Worm (Caenorhabditis elegans) whole organism, late embryonic: Measurements from ENCODE around the gene ctsa-1.1.

Experiments used
- ama-1 ChIP-seq: fragments of 150-350 bp; optimal IDR thresholded peaks from 2 replicates; lab custom pipeline; 2014
- elt-4 ChIP-seq: sonication (generic microtip); optimal IDR thresholded peaks from 2 replicates; lab custom pipeline; 2016; ENCODE audit warnings: missing genetic modification characterization, missing compliant biosample characterization
- fkh-10 ChIP-seq: fragments of 150-350 bp; optimal IDR thresholded peaks from 2 replicates; lab custom pipeline; 2014; ENCODE audit warnings: missing biosample characterization, missing genetic modification reagents, missing genetic modification characterization
- lin-11 ChIP-seq: fragments of 200-800 bp; sonication (Bioruptor generic); optimal IDR thresholded peaks from 2 replicates; lab custom pipeline; 2018; ENCODE audit warnings: mild to moderate bottlenecking, missing genetic modification characterization, missing compliant biosample characterization
- tbx-2 ChIP-seq: sonication (generic microtip); optimal IDR thresholded peaks from 2 replicates; lab custom pipeline; 2016; ENCODE audit warnings: missing genetic modification characterization, missing compliant biosample characterization

DNA sequence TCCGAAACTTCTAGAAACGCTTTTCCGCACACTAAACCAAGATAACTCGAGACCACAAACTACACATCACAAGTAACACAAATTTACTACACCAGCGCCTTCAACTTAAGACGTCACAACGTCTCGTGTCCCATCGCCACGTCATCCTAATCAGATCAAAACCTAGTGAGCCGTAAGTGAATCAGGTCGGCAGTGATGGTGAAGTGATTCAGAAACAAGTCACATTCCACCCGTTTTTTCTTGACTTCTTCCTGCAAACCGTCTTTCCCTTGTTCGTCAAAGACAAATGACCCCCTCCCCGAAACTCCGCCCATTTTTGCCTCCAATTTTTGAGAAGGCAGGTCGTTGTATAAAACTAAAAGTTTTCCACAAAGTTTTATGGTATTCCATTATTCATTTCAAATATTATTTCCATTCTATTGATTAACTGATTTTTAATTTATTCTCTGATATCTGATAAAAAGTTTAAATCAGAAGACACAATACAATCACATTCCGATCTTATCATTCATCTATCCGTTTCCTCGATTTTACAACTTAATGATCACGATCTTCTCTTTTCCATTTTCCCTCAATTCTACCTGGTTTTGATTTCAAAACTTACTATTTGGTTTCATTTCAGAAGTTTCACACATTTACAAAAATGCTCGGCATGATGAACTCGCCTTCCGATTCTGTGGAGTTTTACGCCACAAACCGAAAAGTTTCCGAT is 25.3 kb downstream of the ctsa-1.1 start, which contains the start of gene F26G1.2:
- no peak for TF ChIP-seq lin-11 (tag; lab: Kevin White, UChicago)
- TF ChIP-seq elt-4 = no peak
- TF ChIP-seq ama-1 (lab: Kevin White, UChicago) = no peak
- TF ChIP-seq tbx-2 = no peak
- TF ChIP-seq fkh-10 (GFP tag; lab: Kevin White, UChicago) = no peak
